Fruit fly (Drosophila melanogaster) whole organism, embryonic: ENCODE data around the gene Tmx3.

Source experiments
- Aef1 ChIP-seq: fragments of 200-800 bp; sonication (Bioruptor generic); IDR thresholded peaks from 3 replicates; pipeline ENCODE4 v1.3.6; 2022; ENCODE audit warnings: missing biosample characterization, missing genetic modification characterization
- Asciz ChIP-seq: fragments of 200-800 bp; sonication (Bioruptor generic); optimal IDR thresholded peaks from 2 replicates; lab custom pipeline; 2017; ENCODE audit warnings: missing biosample characterization, mild to moderate bottlenecking, missing genetic modification characterization, missing genetic modification reagents
- Atf-2 ChIP-seq: fragments of 200-800 bp; sonication (Bioruptor generic); optimal IDR thresholded peaks from 2 replicates; lab custom pipeline; 2016; ENCODE audit warnings: missing biosample characterization, missing genetic modification characterization
- Atf6 ChIP-seq: fragments of 200-800 bp; sonication (Bioruptor generic); IDR thresholded peaks from 2 replicates; pipeline ENCODE4 v1.3.6; 2022; ENCODE audit warnings: missing biosample characterization, missing genetic modification characterization
- B-H2 ChIP-seq: fragments of 200-800 bp; sonication (Bioruptor generic); optimal IDR thresholded peaks from 2 replicates; lab custom pipeline; 2018; ENCODE audit warnings: missing biosample characterization, mild to moderate bottlenecking, missing genetic modification characterization
- CG10366 ChIP-seq: fragments of 200-800 bp; sonication (Bioruptor generic); IDR thresholded peaks from 2 replicates; pipeline ENCODE4 v1.3.6; 2022; ENCODE audit warnings: missing biosample characterization, missing genetic modification characterization
- CG10654 ChIP-seq: fragments of 200-800 bp; sonication (Bioruptor generic); optimal IDR thresholded peaks from 2 replicates; lab custom pipeline; 2016; ENCODE audit warnings: missing biosample characterization, missing genetic modification characterization
- CG11085 ChIP-seq: fragments of 200-800 bp; sonication (Bioruptor generic); IDR thresholded peaks from 2 replicates; pipeline ENCODE4 v1.3.6; 2022; ENCODE audit warnings: missing biosample characterization, missing genetic modification characterization
- CG1603 ChIP-seq: fragments of 200-800 bp; sonication (Bioruptor generic); optimal IDR thresholded peaks from 2 replicates; lab custom pipeline; 2019; ENCODE audit warnings: missing biosample characterization, mild to moderate bottlenecking, missing genetic modification characterization, moderate library complexity
- CG17328 ChIP-seq: fragments of 200-800 bp; sonication (Bioruptor generic); IDR thresholded peaks from 2 replicates; pipeline ENCODE4 v1.3.6; 2022; ENCODE audit warnings: missing biosample characterization, missing genetic modification characterization
- CG17802 ChIP-seq: fragments of 200-800 bp; sonication (Bioruptor generic); optimal IDR thresholded peaks from 2 replicates; lab custom pipeline; 2018; ENCODE audit warnings: missing biosample characterization, mild to moderate bottlenecking, missing genetic modification characterization, moderate library complexity
- CG2202 ChIP-seq: fragments of 200-800 bp; sonication (Bioruptor generic); optimal IDR thresholded peaks from 2 replicates; lab custom pipeline; 2018; ENCODE audit warnings: missing biosample characterization, mild to moderate bottlenecking, missing genetic modification characterization
- CG2875 ChIP-seq: fragments of 200-800 bp; sonication (Bioruptor generic); optimal IDR thresholded peaks from 2 replicates; lab custom pipeline; 2017; ENCODE audit warnings: missing biosample characterization, mild to moderate bottlenecking, missing genetic modification characterization, missing genetic modification reagents
- CG32772 ChIP-seq: fragments of 200-800 bp; sonication (Bioruptor generic); IDR thresholded peaks from 2 replicates; pipeline ENCODE4 v1.3.6; 2022; ENCODE audit warnings: missing biosample characterization, missing genetic modification characterization
- CG3407 ChIP-seq: fragments of 200-800 bp; sonication (Bioruptor generic); optimal IDR thresholded peaks from 2 replicates; lab custom pipeline; 2018; ENCODE audit warnings: missing biosample characterization, mild to moderate bottlenecking, missing genetic modification characterization
- CG4328 ChIP-seq: fragments of 200-800 bp; sonication (Bioruptor generic); optimal IDR thresholded peaks from 3 replicates; lab custom pipeline; 2017; ENCODE audit warnings: missing biosample characterization, missing genetic modification reagents, missing genetic modification characterization
- CG4617 ChIP-seq: fragments of 200-800 bp; sonication (Bioruptor generic); optimal IDR thresholded peaks from 3 replicates; lab custom pipeline; 2016; ENCODE audit warnings: missing biosample characterization, missing genetic modification characterization, borderline replicate concordance
- CG6654 ChIP-seq: fragments of 200-800 bp; sonication (Bioruptor generic); optimal IDR thresholded peaks from 2 replicates; lab custom pipeline; 2017; ENCODE audit warnings: missing biosample characterization, mild to moderate bottlenecking, missing genetic modification characterization
- CG6765 ChIP-seq: fragments of 200-800 bp; sonication (Bioruptor generic); optimal IDR thresholded peaks from 3 replicates; lab custom pipeline; 2017; ENCODE audit warnings: missing biosample characterization, mild to moderate bottlenecking, missing genetic modification characterization
- CG8089 ChIP-seq: fragments of 200-800 bp; sonication (Bioruptor generic); optimal IDR thresholded peaks from 3 replicates; lab custom pipeline; 2016; ENCODE audit warnings: missing biosample characterization, missing genetic modification characterization
- CG8281 ChIP-seq: fragments of 200-800 bp; sonication (Bioruptor generic); optimal IDR thresholded peaks from 2 replicates; lab custom pipeline; 2018; ENCODE audit warnings: missing biosample characterization, mild to moderate bottlenecking, missing genetic modification characterization, moderate library complexity
- CoRest ChIP-seq: fragments of 200-800 bp; sonication (Bioruptor generic); optimal IDR thresholded peaks from 3 replicates; lab custom pipeline; 2018; ENCODE audit warnings: missing biosample characterization, mild to moderate bottlenecking, missing genetic modification characterization, moderate library complexity
- Ets97D ChIP-seq: fragments of 200-800 bp; sonication (Bioruptor generic); optimal IDR thresholded peaks from 3 replicates; lab custom pipeline; 2016; ENCODE audit warnings: missing biosample characterization, missing genetic modification characterization
- Opbp ChIP-seq: fragments of 200-800 bp; sonication (Bioruptor generic); IDR thresholded peaks from 3 replicates; pipeline ENCODE4 v1.3.6; 2022; ENCODE audit warnings: missing biosample characterization, missing genetic modification characterization; ENCODE audit not compliant: partially characterized antibody
- PHDP ChIP-seq: fragments of 200-800 bp; sonication (Bioruptor generic); optimal IDR thresholded peaks from 3 replicates; lab custom pipeline; 2018; ENCODE audit warnings: missing biosample characterization, mild to moderate bottlenecking, missing genetic modification characterization, moderate library complexity
- Taf1 ChIP-seq: fragments of 200-800 bp; sonication (Bioruptor generic); IDR thresholded peaks from 2 replicates; pipeline ENCODE4 v1.3.6; 2022; ENCODE audit warnings: missing biosample characterization, missing genetic modification characterization
- bsh ChIP-seq, 2 experiments: fragments of 200-800 bp; sonication (Bioruptor generic); optimal IDR thresholded peaks; 2 replicates each; lab custom pipeline; 2017 to 2018; ENCODE audit warnings: mild to moderate bottlenecking in 2 of 2, missing biosample characterization in 2 of 2, missing genetic modification characterization in 2 of 2, moderate library complexity in 1 of 2
- caup ChIP-seq: fragments of 200-800 bp; sonication (Bioruptor generic); optimal IDR thresholded peaks from 3 replicates; lab custom pipeline; 2017; ENCODE audit warnings: missing biosample characterization, mild to moderate bottlenecking, missing genetic modification characterization, moderate library complexity; ENCODE audit not compliant: severe bottlenecking
- chn ChIP-seq: fragments of 200-800 bp; sonication (Bioruptor generic); optimal IDR thresholded peaks from 2 replicates; lab custom pipeline; 2016; ENCODE audit warnings: missing biosample characterization, missing genetic modification characterization
- dan ChIP-seq: fragments of 200-800 bp; sonication (Bioruptor generic); IDR thresholded peaks from 2 replicates; pipeline ENCODE4 v1.3.6; 2022; ENCODE audit warnings: missing biosample characterization, missing genetic modification characterization
- dimm ChIP-seq: fragments of 200-800 bp; sonication (Bioruptor generic); IDR thresholded peaks from 2 replicates; pipeline ENCODE4 v1.3.6; 2022; ENCODE audit warnings: missing biosample characterization, missing genetic modification characterization
- en ChIP-seq: fragments of 200-800 bp; sonication (Bioruptor generic); optimal IDR thresholded peaks from 2 replicates; lab custom pipeline; 2016; ENCODE audit warnings: missing biosample characterization, missing genetic modification characterization
- fd96Cb ChIP-seq: fragments of 200-800 bp; sonication (Bioruptor generic); optimal IDR thresholded peaks from 2 replicates; lab custom pipeline; 2018; ENCODE audit warnings: missing biosample characterization, mild to moderate bottlenecking, missing genetic modification characterization, moderate library complexity
- gro ChIP-seq: fragments of 200-800 bp; sonication (Bioruptor generic); optimal IDR thresholded peaks from 2 replicates; lab custom pipeline; 2016; ENCODE audit warnings: missing biosample characterization, missing genetic modification characterization
- hb ChIP-seq: fragments of 200-800 bp; sonication (Bioruptor generic); IDR thresholded peaks from 3 replicates; pipeline ENCODE4 v1.3.6; 2022; ENCODE audit warnings: missing biosample characterization, missing genetic modification characterization; ENCODE audit not compliant: partially characterized antibody
- hth ChIP-seq: fragments of >200 bp; optimal IDR thresholded peaks from 2 replicates; lab custom pipeline; 2017; ENCODE audit warnings: inconsistent platforms
- knrl ChIP-seq: fragments of 200-800 bp; sonication (Bioruptor generic); IDR thresholded peaks from 3 replicates; pipeline ENCODE4 v1.3.6; 2022; ENCODE audit warnings: missing biosample characterization, missing genetic modification characterization; ENCODE audit not compliant: partially characterized antibody
- onecut ChIP-seq: fragments of 200-800 bp; sonication (Bioruptor generic); IDR thresholded peaks from 2 replicates; pipeline ENCODE4 v1.3.6; 2022; ENCODE audit warnings: missing biosample characterization, missing genetic modification characterization
- pho ChIP-seq: fragments of 200-800 bp; sonication (Bioruptor generic); optimal IDR thresholded peaks from 2 replicates; lab custom pipeline; 2016; ENCODE audit warnings: missing biosample characterization, missing genetic modification characterization
- psq ChIP-seq: fragments of 200-800 bp; sonication (Bioruptor generic); optimal IDR thresholded peaks from 2 replicates; lab custom pipeline; 2017; ENCODE audit warnings: missing biosample characterization, missing genetic modification characterization
- scrt ChIP-seq: fragments of 200-800 bp; sonication (Bioruptor generic); optimal IDR thresholded peaks from 2 replicates; lab custom pipeline; 2018; ENCODE audit warnings: missing biosample characterization, mild to moderate bottlenecking, missing genetic modification characterization, moderate library complexity
- sens ChIP-seq: fragments of 200-800 bp; sonication (Bioruptor generic); peaks from one replicate; lab custom pipeline; 2016; ENCODE audit warnings: missing biosample characterization, missing genetic modification characterization
- sens-2 ChIP-seq: fragments of 200-800 bp; sonication (Bioruptor generic); IDR thresholded peaks from 2 replicates; pipeline ENCODE4 v1.3.6; 2022; ENCODE audit warnings: missing biosample characterization, missing genetic modification characterization
- sna ChIP-seq: fragments of 200-800 bp; sonication (Bioruptor generic); IDR thresholded peaks from 2 replicates; pipeline ENCODE4 v1.3.6; 2022; ENCODE audit warnings: missing biosample characterization, missing genetic modification characterization; ENCODE audit not compliant: partially characterized antibody
- so ChIP-seq: fragments of 200-800 bp; sonication (Bioruptor generic); IDR thresholded peaks from 3 replicates; pipeline ENCODE4 v1.3.6; 2022; ENCODE audit warnings: missing biosample characterization, missing genetic modification characterization
- tio ChIP-seq: fragments of 200-800 bp; sonication (Bioruptor generic); optimal IDR thresholded peaks from 2 replicates; lab custom pipeline; 2017; ENCODE audit warnings: missing biosample characterization, missing genetic modification characterization, inconsistent platforms
- trem ChIP-seq: fragments of 200-800 bp; optimal IDR thresholded peaks from 3 replicates; lab custom pipeline; 2019; ENCODE audit warnings: missing biosample characterization, mild to moderate bottlenecking, missing genetic modification characterization, moderate library complexity
- trh ChIP-seq: fragments of 200-800 bp; sonication (Bioruptor generic); optimal IDR thresholded peaks from 2 replicates; lab custom pipeline; 2016; ENCODE audit warnings: missing biosample characterization, missing genetic modification characterization
- tx ChIP-seq: fragments of 200-800 bp; sonication (Bioruptor generic); optimal IDR thresholded peaks from 2 replicates; lab custom pipeline; 2016; ENCODE audit warnings: missing biosample characterization, missing genetic modification characterization
- wdn ChIP-seq: fragments of 200-800 bp; sonication (Bioruptor generic); IDR thresholded peaks from 2 replicates; pipeline ENCODE4 v1.3.6; 2022; ENCODE audit warnings: missing biosample characterization, missing genetic modification characterization

Gene Tmx3

DNA sequence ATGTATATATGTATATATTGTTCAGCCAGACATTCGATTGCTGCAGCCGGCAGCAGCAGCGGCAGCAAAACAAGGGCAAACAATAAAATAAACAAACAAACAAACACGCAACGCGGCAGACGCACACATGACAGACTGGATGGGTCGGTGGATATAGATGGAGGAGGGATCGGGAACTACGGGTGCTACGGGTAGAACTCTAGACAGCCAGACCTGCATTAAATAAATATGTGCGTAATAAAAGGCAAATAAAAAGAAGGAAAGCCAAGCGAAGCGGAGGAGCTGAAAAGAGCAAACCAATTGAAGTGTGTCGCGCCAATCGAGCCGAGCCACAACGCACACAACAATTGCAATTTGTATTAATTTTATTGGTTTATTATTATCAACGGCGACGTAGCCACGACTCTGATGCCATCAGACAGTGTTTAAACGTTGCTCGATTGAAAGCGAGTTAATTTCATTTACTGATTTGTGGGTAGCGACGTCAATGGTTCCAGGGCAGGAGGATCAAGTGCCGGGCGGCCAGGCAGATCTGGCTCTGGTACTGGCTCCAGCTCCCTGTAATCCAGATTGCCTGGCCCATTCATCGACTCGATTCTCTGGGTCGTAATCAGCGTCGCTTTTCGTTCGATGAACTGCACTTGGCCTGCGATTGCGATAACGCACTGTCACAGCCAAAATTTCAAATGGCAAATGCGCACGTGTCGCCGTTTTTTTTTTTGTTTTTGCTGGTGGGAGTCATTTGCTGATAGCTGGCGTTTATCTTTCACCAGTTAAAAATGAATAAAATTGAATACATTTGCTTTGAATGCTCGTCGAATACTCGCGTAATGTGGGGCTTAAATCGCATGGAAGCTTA, 34.8 kb upstream of the Tmx3 start (continued):
- TF ChIP-seq CG6654 (GFP tag; lab: Kevin White, UChicago), result peak; percentile 13
- no peak for TF ChIP-seq sna (GFP tag; lab: Robert Waterston, UW)
- no peak for TF ChIP-seq hth (lab: Kevin White, UChicago)
- no peak for TF ChIP-seq caup
- TF ChIP-seq CG11085 (GFP tag; lab: Robert Waterston, UW), result no peak
- no peak for TF ChIP-seq dimm (GFP tag; lab: Robert Waterston, UW)
- peak; percentile 48 for TF ChIP-seq Asciz (GFP tag; lab: Kevin White, UChicago)
- TF ChIP-seq PHDP (tag; lab: Kevin White, UChicago), result peak; percentile 43
- TF ChIP-seq scrt (GFP tag; lab: Kevin White, UChicago), result no peak
- TF ChIP-seq Aef1, result no peak
- no peak for TF ChIP-seq tio (GFP tag; lab: Kevin White, UChicago)
- TF ChIP-seq sens (GFP tag; lab: Kevin White, UChicago), result peak; percentile 89
- no peak for TF ChIP-seq en (GFP tag; lab: Kevin White, UChicago)
- peak; percentile 18 for TF ChIP-seq CoRest (tag; lab: Kevin White, UChicago)
- TF ChIP-seq Ets97D (GFP tag; lab: Kevin White, UChicago), result no peak
- no peak for TF ChIP-seq Atf6 (GFP tag; lab: Robert Waterston, UW)
- no peak for TF ChIP-seq wdn
- TF ChIP-seq sens-2 (GFP tag; lab: Robert Waterston, UW), result no peak
- TF ChIP-seq Atf-2 (GFP tag; lab: Kevin White, UChicago), result no peak
- no peak for TF ChIP-seq pho (GFP tag; lab: Kevin White, UChicago)
- no peak; the same call in 1 of the 2 replicates for TF ChIP-seq onecut (GFP tag; lab: Robert Waterston, UW)
- no peak for TF ChIP-seq tx (GFP tag; lab: Kevin White, UChicago)
- TF ChIP-seq CG4617, result no peak
- 0 out of 2 replicates have a peak, but pooled peaks have one; percentile 10 for TF ChIP-seq CG17328 (GFP tag; lab: Robert Waterston, UW)
- no peak for TF ChIP-seq trh (GFP tag; lab: Kevin White, UChicago)
- no peak for TF ChIP-seq CG10654
- TF ChIP-seq chn (GFP tag; lab: Kevin White, UChicago), result no peak
- TF ChIP-seq fd96Cb (tag; lab: Kevin White, UChicago), result no peak
- no peak for TF ChIP-seq CG8281 (tag; lab: Kevin White, UChicago)
- peak; percentile 49 for TF ChIP-seq CG1603 (tag; lab: Kevin White, UChicago)
- TF ChIP-seq Opbp (GFP tag; lab: Robert Waterston, UW), result no peak
- TF ChIP-seq CG4328 (GFP tag; lab: Kevin White, UChicago), result no peak
- TF ChIP-seq CG3407 (GFP tag; lab: Kevin White, UChicago), result peak; percentile 62
- TF ChIP-seq trem (tag; lab: Kevin White, UChicago), result peak; percentile 5
- peak; percentile 34 for TF ChIP-seq psq (GFP tag; lab: Kevin White, UChicago)
- TF ChIP-seq dan (GFP tag; lab: Robert Waterston, UW), result no peak
- peak; percentile 81 for TF ChIP-seq CG2875 (GFP tag; lab: Kevin White, UChicago)
- no peak for TF ChIP-seq Taf1 (GFP tag; lab: Robert Waterston, UW)
- no peak for TF ChIP-seq B-H2 (GFP tag; lab: Kevin White, UChicago)
- TF ChIP-seq CG2202, result peak; percentile 84
- TF ChIP-seq knrl (GFP tag; lab: Robert Waterston, UW), result no peak
- TF ChIP-seq bsh (GFP tag; optimal IDR thresholded peaks at IDR 0.05; lab: Kevin White, UChicago), result peak; percentile 63 to 65
- no peak for TF ChIP-seq CG10366
- no peak for TF ChIP-seq hb (GFP tag; lab: Robert Waterston, UW)
- peak; percentile 17 for TF ChIP-seq CG17802 (tag; lab: Kevin White, UChicago)
- no peak for TF ChIP-seq gro (GFP tag; lab: Kevin White, UChicago)
- no peak for TF ChIP-seq so
- TF ChIP-seq CG8089 (GFP tag; lab: Kevin White, UChicago), result peak; percentile 49
- TF ChIP-seq CG32772, result no peak
- TF ChIP-seq CG6765 (GFP tag; lab: Kevin White, UChicago), result no peak
